Worm (Caenorhabditis elegans) whole organism, L3 larva: Measurements from ENCODE around the gene str-243.

Experiments used
- ceh-82 ChIP-seq: fragments of 150-350 bp; optimal IDR thresholded peaks from 2 replicates; lab custom pipeline; 2014; ENCODE audit warnings: missing biosample characterization, missing genetic modification characterization
- elt-1 ChIP-seq: fragments of 150-350 bp; optimal IDR thresholded peaks from 2 replicates; lab custom pipeline; 2014; ENCODE audit warnings: missing biosample characterization, missing genetic modification characterization
- eor-1 ChIP-seq, 2 experiments: fragments of 150-350 bp; optimal IDR thresholded peaks; 2 replicates each; lab custom pipeline; 2014 to 2018; ENCODE audit warnings: missing biosample characterization in 2 of 2, missing genetic modification characterization in 2 of 2
- fkh-10 ChIP-seq: sonication (generic microtip); optimal IDR thresholded peaks from 2 replicates; lab custom pipeline; 2017; ENCODE audit warnings: missing biosample characterization, missing genetic modification reagents, missing genetic modification characterization
- mdl-1 ChIP-seq: fragments of 150-350 bp; optimal IDR thresholded peaks from 2 replicates; lab custom pipeline; 2014; ENCODE audit warnings: missing biosample characterization, missing genetic modification characterization
- nhr-28 ChIP-seq: fragments of 150-350 bp; optimal IDR thresholded peaks from 2 replicates; lab custom pipeline; 2014; ENCODE audit warnings: missing biosample characterization, missing genetic modification characterization
- nhr-77 ChIP-seq: fragments of 150-350 bp; optimal IDR thresholded peaks from 2 replicates; lab custom pipeline; 2014; ENCODE audit warnings: missing biosample characterization, missing genetic modification characterization
- skn-1 ChIP-seq: fragments of 150-350 bp; optimal IDR thresholded peaks from 2 replicates; lab custom pipeline; 2014; ENCODE audit warnings: missing biosample characterization, missing genetic modification characterization

ce11 chrV:1550697-1551096 is 28.1 kb downstream of the str-243 start:
- TF ChIP-seq skn-1 (tag; lab: Kevin White, UChicago), result no peak
- no peak for TF ChIP-seq nhr-77 (tag; lab: Kevin White, UChicago)
- TF ChIP-seq eor-1 (tag; optimal IDR thresholded peaks at IDR 0.05; lab: Kevin White, UChicago), result no peak
- TF ChIP-seq ceh-82 (tag; lab: Kevin White, UChicago), result no peak
- no peak for TF ChIP-seq elt-1 (tag; lab: Kevin White, UChicago)
- TF ChIP-seq fkh-10 (GFP tag; lab: Kevin White, UChicago), result no peak
- TF ChIP-seq mdl-1 (tag; lab: Kevin White, UChicago), result no peak
- no peak for TF ChIP-seq nhr-28 (tag; lab: Kevin White, UChicago)
